ENCODE assay signal across 1 fruit fly cellular context in genomic region chr2L:5327266-5327621, dm6.
TF ChIP-seq lines count a peak whose summit lies in the region.

No protein-coding gene starts in this region.

TF ChIP-seq in whole organism, embryonic, 481 proteins besides CTCF, POLR2A, EP300 and RAD21 (continued from another document):
- TF ChIP-seq her (GFP tag; optimal IDR thresholded peaks at IDR 0.05; lab: Kevin White, UChicago) = no peak
- no peak for TF ChIP-seq CG13296 (GFP tag; optimal IDR thresholded peaks at IDR 0.05; lab: Kevin White, UChicago)
- TF ChIP-seq so (GFP tag; IDR thresholded peaks at IDR 0.05; lab: Robert Waterston, UW) = no peak
- TF ChIP-seq YL-1 (GFP tag; optimal IDR thresholded peaks at IDR 0.05; lab: Kevin White, UChicago) = peak; percentile 46
- no peak for TF ChIP-seq CG10654 (GFP tag; optimal IDR thresholded peaks at IDR 0.05; lab: Kevin White, UChicago)
- TF ChIP-seq sens (GFP tag; lab: Kevin White, UChicago) = no peak
- TF ChIP-seq CG10321 (GFP tag; IDR thresholded peaks at IDR 0.05; lab: Robert Waterston, UW) = no peak
- no peak for TF ChIP-seq sens-2 (GFP tag; IDR thresholded peaks at IDR 0.05; lab: Robert Waterston, UW)
- no peak for TF ChIP-seq exex (tag; optimal IDR thresholded peaks at IDR 0.05; lab: Kevin White, UChicago)
- no peak for TF ChIP-seq fru (optimal IDR thresholded peaks at IDR 0.05; lab: Kevin White, UChicago)
- no peak for TF ChIP-seq Dip2 (GFP tag; IDR thresholded peaks at IDR 0.05; lab: Robert Waterston, UW)
- TF ChIP-seq Pdp1 (GFP tag; optimal IDR thresholded peaks at IDR 0.05; lab: Kevin White, UChicago) = peak in 1 of 2 experiments; percentile 98
